Fruit fly (Drosophila melanogaster) whole organism, embryonic: Measurements from ENCODE around the gene Rad9.

Experiments
- Asciz ChIP-seq: fragments of 200-800 bp; sonication (Bioruptor generic); optimal IDR thresholded peaks from 2 replicates; lab custom pipeline; 2017; ENCODE audit warnings: missing biosample characterization, mild to moderate bottlenecking, missing genetic modification characterization, missing genetic modification reagents
- Atf-2 ChIP-seq: fragments of 200-800 bp; sonication (Bioruptor generic); optimal IDR thresholded peaks from 2 replicates; lab custom pipeline; 2016; ENCODE audit warnings: missing biosample characterization, missing genetic modification characterization
- CG10366 ChIP-seq: fragments of 200-800 bp; sonication (Bioruptor generic); IDR thresholded peaks from 2 replicates; pipeline ENCODE4 v1.3.6; 2022; ENCODE audit warnings: missing biosample characterization, missing genetic modification characterization
- CG10543 ChIP-seq: fragments of 200-800 bp; sonication (Bioruptor generic); optimal IDR thresholded peaks from 3 replicates; lab custom pipeline; 2017; ENCODE audit warnings: missing biosample characterization, mild to moderate bottlenecking, missing genetic modification characterization, moderate library complexity
- CG10959 ChIP-seq: fragments of 200-800 bp; sonication (Bioruptor generic); IDR thresholded peaks from 2 replicates; pipeline ENCODE4 v1.3.6; 2022; ENCODE audit warnings: missing biosample characterization, missing genetic modification characterization
- CG12769 ChIP-seq: fragments of 200-800 bp; sonication (Bioruptor generic); optimal IDR thresholded peaks from 2 replicates; lab custom pipeline; 2019; ENCODE audit warnings: missing biosample characterization, mild to moderate bottlenecking, missing genetic modification characterization, moderate library complexity
- CG13296 ChIP-seq: fragments of 200-800 bp; sonication (Bioruptor generic); optimal IDR thresholded peaks from 3 replicates; lab custom pipeline; 2018; ENCODE audit warnings: missing biosample characterization, mild to moderate bottlenecking, missing genetic modification characterization
- CG13894 ChIP-seq: fragments of 200-800 bp; sonication (Bioruptor generic); optimal IDR thresholded peaks from 3 replicates; lab custom pipeline; 2018; ENCODE audit warnings: missing biosample characterization, mild to moderate bottlenecking, missing genetic modification characterization, moderate library complexity
- CG15073 ChIP-seq: fragments of 200-800 bp; sonication (Bioruptor generic); optimal IDR thresholded peaks from 2 replicates; lab custom pipeline; 2016; ENCODE audit warnings: missing biosample characterization, missing genetic modification characterization
- CG15269 ChIP-seq: fragments of 200-800 bp; sonication (Bioruptor generic); optimal IDR thresholded peaks from 2 replicates; lab custom pipeline; 2018; ENCODE audit warnings: missing biosample characterization, mild to moderate bottlenecking, missing genetic modification characterization, moderate library complexity
- CG1647 ChIP-seq: fragments of 200-800 bp; sonication (Bioruptor generic); optimal IDR thresholded peaks from 3 replicates; lab custom pipeline; 2016; ENCODE audit warnings: missing biosample characterization, missing genetic modification characterization
- CG17328 ChIP-seq: fragments of 200-800 bp; sonication (Bioruptor generic); IDR thresholded peaks from 2 replicates; pipeline ENCODE4 v1.3.6; 2022; ENCODE audit warnings: missing biosample characterization, missing genetic modification characterization
- CG2199 ChIP-seq: fragments of 200-800 bp; sonication (Bioruptor generic); IDR thresholded peaks from 3 replicates; pipeline ENCODE4 v1.3.6; 2022; ENCODE audit warnings: missing biosample characterization, missing genetic modification characterization
- CG3163 ChIP-seq: fragments of 200-800 bp; sonication (Bioruptor generic); optimal IDR thresholded peaks from 3 replicates; lab custom pipeline; 2016; ENCODE audit warnings: missing biosample characterization, missing genetic modification characterization
- CG32532 ChIP-seq: fragments of 200-800 bp; sonication (Bioruptor generic); IDR thresholded peaks from 2 replicates; pipeline ENCODE4 v1.3.6; 2022; ENCODE audit warnings: missing biosample characterization, missing genetic modification characterization
- CG3407 ChIP-seq: fragments of 200-800 bp; sonication (Bioruptor generic); optimal IDR thresholded peaks from 2 replicates; lab custom pipeline; 2018; ENCODE audit warnings: missing biosample characterization, mild to moderate bottlenecking, missing genetic modification characterization
- CG42726 ChIP-seq: fragments of 200-800 bp; sonication (Bioruptor generic); IDR thresholded peaks from 2 replicates; pipeline ENCODE4 v1.3.6; 2022; ENCODE audit warnings: missing biosample characterization, missing genetic modification characterization; ENCODE audit not compliant: partially characterized antibody
- CG4707 ChIP-seq: fragments of 200-800 bp; sonication (Bioruptor generic); optimal IDR thresholded peaks from 2 replicates; lab custom pipeline; 2018; ENCODE audit warnings: missing biosample characterization, mild to moderate bottlenecking, missing genetic modification characterization, moderate library complexity
- CG6654 ChIP-seq: fragments of 200-800 bp; sonication (Bioruptor generic); optimal IDR thresholded peaks from 2 replicates; lab custom pipeline; 2017; ENCODE audit warnings: missing biosample characterization, mild to moderate bottlenecking, missing genetic modification characterization
- CTCF ChIP-seq: fragments of 200-800 bp; sonication (Bioruptor generic); optimal IDR thresholded peaks from 2 replicates; lab custom pipeline; 2017; ENCODE audit warnings: missing biosample characterization, mild to moderate bottlenecking, missing genetic modification characterization, moderate library complexity
- Dbx ChIP-seq: fragments of 200-800 bp; sonication (Bioruptor generic); IDR thresholded peaks from 3 replicates; pipeline ENCODE4 v1.3.6; 2022; ENCODE audit warnings: missing biosample characterization, missing genetic modification characterization
- Deaf1 ChIP-seq: fragments of 200-800 bp; optimal IDR thresholded peaks from 3 replicates; lab custom pipeline; 2019; ENCODE audit warnings: missing biosample characterization, mild to moderate bottlenecking, missing genetic modification characterization, moderate library complexity
- Doc2 ChIP-seq: fragments of 200-800 bp; sonication (Bioruptor generic); IDR thresholded peaks from 2 replicates; pipeline ENCODE4 v1.3.6; 2022; ENCODE audit warnings: missing biosample characterization, missing genetic modification characterization
- Hsf ChIP-seq: fragments of 200-800 bp; sonication (Bioruptor generic); optimal IDR thresholded peaks from 3 replicates; lab custom pipeline; 2016; ENCODE audit warnings: missing biosample characterization, missing genetic modification characterization
- Med ChIP-seq: fragments of 200-800 bp; sonication (Bioruptor generic); peaks from one replicate; lab custom pipeline; 2016; ENCODE audit warnings: missing biosample characterization, missing genetic modification characterization, mild to moderate bottlenecking, inconsistent platforms, moderate library complexity
- NfI ChIP-seq: fragments of 200-800 bp; sonication (Bioruptor generic); optimal IDR thresholded peaks from 3 replicates; lab custom pipeline; 2018; ENCODE audit warnings: missing biosample characterization, mild to moderate bottlenecking, missing genetic modification characterization, moderate library complexity
- Sin3A ChIP-seq: fragments of >200 bp; optimal IDR thresholded peaks from 2 replicates; lab custom pipeline; 2018
- Taf1 ChIP-seq: fragments of 200-800 bp; sonication (Bioruptor generic); IDR thresholded peaks from 2 replicates; pipeline ENCODE4 v1.3.6; 2022; ENCODE audit warnings: missing biosample characterization, missing genetic modification characterization
- Trl ChIP-seq, 3 experiments: fragments of >200 bp in 2 of 3; fragments of 200-800 bp in 1 of 3; sonication (Bioruptor generic) in 1 of 3; optimal IDR thresholded peaks; 2 replicates in 1 of 3; 3 replicates in 2 of 3; lab custom pipeline; 2016 to 2017; ENCODE audit warnings: missing biosample characterization in 1 of 3, missing genetic modification characterization in 1 of 3
- az2 ChIP-seq: fragments of 200-800 bp; sonication (Bioruptor generic); optimal IDR thresholded peaks from 3 replicates; lab custom pipeline; 2016; ENCODE audit warnings: missing biosample characterization, missing genetic modification characterization
- bigmax ChIP-seq: fragments of 200-800 bp; sonication (Bioruptor generic); optimal IDR thresholded peaks from 2 replicates; lab custom pipeline; 2018; ENCODE audit warnings: missing biosample characterization, mild to moderate bottlenecking, missing genetic modification characterization
- cg ChIP-seq: fragments of 200-800 bp; sonication (Bioruptor generic); optimal IDR thresholded peaks from 3 replicates; lab custom pipeline; 2019; ENCODE audit warnings: missing biosample characterization, mild to moderate bottlenecking, missing genetic modification characterization, moderate library complexity
- crp ChIP-seq, 2 experiments: fragments of 200-800 bp; sonication (Bioruptor generic); optimal IDR thresholded peaks; 2 replicates in 1 of 2; 3 replicates in 1 of 2; lab custom pipeline; 2017; ENCODE audit warnings: missing biosample characterization in 2 of 2, missing genetic modification characterization in 2 of 2, mild to moderate bottlenecking in 1 of 2, moderate library complexity in 1 of 2
- cwo ChIP-seq: fragments of 200-800 bp; sonication (Bioruptor generic); optimal IDR thresholded peaks from 3 replicates; lab custom pipeline; 2017; ENCODE audit warnings: missing biosample characterization, missing genetic modification characterization, mild to moderate bottlenecking, moderate library complexity, missing genetic modification reagents
- dimm ChIP-seq: fragments of 200-800 bp; sonication (Bioruptor generic); IDR thresholded peaks from 2 replicates; pipeline ENCODE4 v1.3.6; 2022; ENCODE audit warnings: missing biosample characterization, missing genetic modification characterization
- disco-r ChIP-seq: fragments of 200-800 bp; sonication (Bioruptor generic); optimal IDR thresholded peaks from 2 replicates; lab custom pipeline; 2016; ENCODE audit warnings: missing biosample characterization, missing genetic modification characterization
- dm ChIP-seq: fragments of 200-800 bp; sonication (Bioruptor generic); optimal IDR thresholded peaks from 3 replicates; lab custom pipeline; 2016; ENCODE audit warnings: missing biosample characterization, missing genetic modification characterization
- exex ChIP-seq: fragments of 200-800 bp; sonication (Bioruptor generic); optimal IDR thresholded peaks from 4 replicates; lab custom pipeline; 2018; ENCODE audit warnings: missing biosample characterization, mild to moderate bottlenecking, missing genetic modification characterization, moderate library complexity
- gce ChIP-seq: fragments of 200-800 bp; sonication (Bioruptor generic); IDR thresholded peaks from 3 replicates; pipeline ENCODE4 v1.3.6; 2022; ENCODE audit warnings: missing biosample characterization, missing genetic modification characterization
- gsb ChIP-seq: fragments of 200-800 bp; sonication (Bioruptor generic); IDR thresholded peaks from 2 replicates; pipeline ENCODE4 v1.3.6; 2022; ENCODE audit warnings: missing biosample characterization, missing genetic modification characterization
- jigr1 ChIP-seq: fragments of 200-800 bp; sonication (Bioruptor generic); IDR thresholded peaks from 3 replicates; pipeline ENCODE4 v1.3.6; 2022; ENCODE audit warnings: missing biosample characterization, missing genetic modification characterization
- knrl ChIP-seq: fragments of 200-800 bp; sonication (Bioruptor generic); IDR thresholded peaks from 3 replicates; pipeline ENCODE4 v1.3.6; 2022; ENCODE audit warnings: missing biosample characterization, missing genetic modification characterization; ENCODE audit not compliant: partially characterized antibody
- lab ChIP-seq: fragments of 200-800 bp; sonication (Bioruptor generic); optimal IDR thresholded peaks from 3 replicates; lab custom pipeline; 2017; ENCODE audit warnings: missing biosample characterization, missing genetic modification characterization, mild to moderate bottlenecking, moderate library complexity, missing genetic modification reagents
- lilli ChIP-seq: fragments of 200-800 bp; sonication (Bioruptor generic); optimal IDR thresholded peaks from 3 replicates; lab custom pipeline; 2016; ENCODE audit warnings: missing biosample characterization, missing genetic modification characterization
- nerfin-2 ChIP-seq: fragments of 200-800 bp; sonication (Bioruptor generic); IDR thresholded peaks from 2 replicates; pipeline ENCODE4 v1.3.6; 2022; ENCODE audit warnings: missing biosample characterization, missing genetic modification characterization; ENCODE audit not compliant: partially characterized antibody
- otp ChIP-seq: fragments of 200-800 bp; sonication (Bioruptor generic); IDR thresholded peaks from 3 replicates; pipeline ENCODE4, ENCODE4 v1.3.6; 2022; ENCODE audit warnings: missing biosample characterization, missing genetic modification characterization
- pros ChIP-seq: fragments of 200-800 bp; sonication (Bioruptor generic); optimal IDR thresholded peaks from 3 replicates; lab custom pipeline; 2019; ENCODE audit warnings: missing biosample characterization, mild to moderate bottlenecking, missing genetic modification characterization, moderate library complexity
- seq ChIP-seq: fragments of 200-800 bp; sonication (Bioruptor generic); IDR thresholded peaks from 2 replicates; pipeline ENCODE4 v1.3.6; 2022; ENCODE audit warnings: missing biosample characterization, missing genetic modification characterization
- sqz ChIP-seq: fragments of 200-800 bp; sonication (Bioruptor generic); optimal IDR thresholded peaks from 3 replicates; lab custom pipeline; 2018; ENCODE audit warnings: missing biosample characterization, mild to moderate bottlenecking, missing genetic modification characterization
- sr ChIP-seq: fragments of 200-800 bp; sonication (Bioruptor generic); IDR thresholded peaks from 3 replicates; pipeline ENCODE4 v1.3.6; 2022; ENCODE audit warnings: missing biosample characterization, missing genetic modification characterization
- ttk ChIP-seq: fragments of 200-800 bp; sonication (Bioruptor generic); IDR thresholded peaks from 2 replicates; pipeline ENCODE4 v2.1.2; 2022; ENCODE audit warnings: missing biosample characterization, missing genetic modification characterization
- zen2 ChIP-seq: fragments of 200-800 bp; sonication (Bioruptor generic); IDR thresholded peaks from 3 replicates; pipeline ENCODE4 v1.3.6; 2022; ENCODE audit warnings: missing biosample characterization, missing genetic modification characterization; ENCODE audit not compliant: partially characterized antibody

Rad9 gene

DNA sequence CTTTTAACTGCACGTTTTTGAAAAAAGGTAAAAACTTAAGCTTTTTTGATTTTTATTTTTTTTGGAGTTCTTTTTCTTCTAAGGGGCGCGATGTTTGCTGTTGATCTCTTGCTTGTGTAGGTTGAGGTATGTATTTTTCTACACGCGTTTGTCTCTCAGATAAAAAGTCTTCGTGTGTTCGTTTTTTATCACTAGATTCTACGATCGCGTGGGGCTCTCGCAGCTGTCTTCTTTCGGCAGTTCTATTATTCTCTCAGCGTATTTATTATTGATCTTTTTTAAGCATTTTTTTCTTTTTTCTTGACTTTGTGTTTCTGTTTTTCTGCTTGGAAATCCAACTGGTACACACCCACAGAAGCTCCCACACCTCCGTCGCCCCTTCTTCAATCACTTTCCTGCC, 22.7 kb upstream of the Rad9 start (continued):
- TF ChIP-seq NfI (GFP tag; lab: Kevin White, UChicago): no peak
- no peak for TF ChIP-seq Dbx (GFP tag; lab: Robert Waterston, UW)
- peak; percentile 84 for TF ChIP-seq CG13894 (tag; lab: Kevin White, UChicago)
- TF ChIP-seq CG10366 (GFP tag; lab: Robert Waterston, UW): no peak
- peak; percentile 6 for TF ChIP-seq exex (tag; lab: Kevin White, UChicago)
- TF ChIP-seq CG42726: no peak
- TF ChIP-seq CG15073 (GFP tag; lab: Kevin White, UChicago): no peak
- TF ChIP-seq Sin3A (lab: Kevin White, UChicago): no peak
- peak; percentile 29 for TF ChIP-seq Med (GFP tag; lab: Kevin White, UChicago)
- TF ChIP-seq CG15269 (tag; lab: Kevin White, UChicago): peak; percentile 5
- TF ChIP-seq Hsf: no peak
- no peak for TF ChIP-seq CG32532 (GFP tag; lab: Robert Waterston, UW)
- no peak for TF ChIP-seq Taf1 (GFP tag; lab: Robert Waterston, UW)
- TF ChIP-seq bigmax (GFP tag; lab: Kevin White, UChicago): no peak
- TF ChIP-seq Atf-2 (GFP tag; lab: Kevin White, UChicago): no peak
- peak; percentile 2 for TF ChIP-seq CTCF (GFP tag; lab: Kevin White, UChicago)
- TF ChIP-seq pros (GFP tag; lab: Kevin White, UChicago): no peak
- TF ChIP-seq zen2 (GFP tag; lab: Robert Waterston, UW): no peak
- TF ChIP-seq sqz (GFP tag; lab: Kevin White, UChicago): peak; percentile 61
- TF ChIP-seq ttk (GFP tag; lab: Robert Waterston, UW): no peak
- no peak for TF ChIP-seq gce
- no peak for TF ChIP-seq az2 (GFP tag; lab: Kevin White, UChicago)
- TF ChIP-seq gsb (GFP tag; lab: Robert Waterston, UW): no peak
- TF ChIP-seq dimm (GFP tag; lab: Robert Waterston, UW): no peak
- TF ChIP-seq CG3407 (GFP tag; lab: Kevin White, UChicago): no peak
- TF ChIP-seq otp (GFP tag; lab: Robert Waterston, UW): no peak
- TF ChIP-seq cg (GFP tag; lab: Kevin White, UChicago): peak; percentile 48
- TF ChIP-seq CG4707 (GFP tag; lab: Kevin White, UChicago): no peak
- TF ChIP-seq CG10543 (GFP tag; lab: Kevin White, UChicago): peak; percentile 21
- no peak for TF ChIP-seq disco-r (GFP tag; lab: Kevin White, UChicago)
- TF ChIP-seq sr: 0 out of 3 replicates have a peak, but pooled peaks have one; percentile 37
- TF ChIP-seq knrl (GFP tag; lab: Robert Waterston, UW): no peak
- no peak for TF ChIP-seq CG17328
- TF ChIP-seq CG1647 (GFP tag; lab: Kevin White, UChicago): no peak
- no peak for TF ChIP-seq seq (GFP tag; lab: Robert Waterston, UW)
- TF ChIP-seq CG2199 (GFP tag; lab: Robert Waterston, UW): peak; percentile 45; the same call in 1 of the 3 replicates
- TF ChIP-seq crp (GFP tag; optimal IDR thresholded peaks at IDR 0.05; lab: Kevin White, UChicago): no peak
- TF ChIP-seq Trl (optimal IDR thresholded peaks at IDR 0.05; lab: Kevin White, UChicago): peak in 1 of 2 experiments; percentile 41
- TF ChIP-seq Trl (GFP tag; optimal IDR thresholded peaks at IDR 0.05; lab: Kevin White, UChicago): no peak
- TF ChIP-seq jigr1 (GFP tag; lab: Robert Waterston, UW): no peak
- peak; percentile 47 for TF ChIP-seq CG13296 (GFP tag; lab: Kevin White, UChicago)
- no peak for TF ChIP-seq dm
- peak; percentile 70 for TF ChIP-seq cwo (GFP tag; lab: Kevin White, UChicago)
- no peak for TF ChIP-seq CG10959 (GFP tag; lab: Robert Waterston, UW)
- no peak for TF ChIP-seq Asciz (GFP tag; lab: Kevin White, UChicago)
- peak; percentile 55 for TF ChIP-seq lab (GFP tag; lab: Kevin White, UChicago)
- TF ChIP-seq Deaf1 (tag; lab: Kevin White, UChicago): peak; percentile 88
- TF ChIP-seq Doc2 (GFP tag; lab: Robert Waterston, UW): no peak
- TF ChIP-seq CG12769: peak; percentile 22
- TF ChIP-seq CG6654 (GFP tag; lab: Kevin White, UChicago): no peak
- no peak for TF ChIP-seq CG3163
- no peak for TF ChIP-seq lilli (GFP tag; lab: Kevin White, UChicago)
- no peak for TF ChIP-seq nerfin-2 (GFP tag; lab: Robert Waterston, UW)
